Fruit fly (Drosophila melanogaster) whole organism, pupa: ENCODE data around the gene CG43153.

Experiments
- CG14655 ChIP-seq: fragments of 200-800 bp; sonication (Bioruptor generic); optimal IDR thresholded peaks from 3 replicates; lab custom pipeline; 2017; ENCODE audit warnings: mild to moderate bottlenecking, missing biosample characterization, missing genetic modification reagents, missing genetic modification characterization
- CG15710 ChIP-seq: fragments of 200-800 bp; sonication (Bioruptor generic); optimal IDR thresholded peaks from 2 replicates; lab custom pipeline; 2018; ENCODE audit warnings: missing biosample characterization, mild to moderate bottlenecking, missing genetic modification characterization, moderate library complexity
- CG17806 ChIP-seq: fragments of 200-800 bp; sonication (Bioruptor generic); optimal IDR thresholded peaks from 2 replicates; lab custom pipeline; 2018; ENCODE audit warnings: missing biosample characterization, mild to moderate bottlenecking, missing genetic modification characterization, moderate library complexity
- CG32121 ChIP-seq: fragments of 200-800 bp; sonication (Bioruptor generic); IDR thresholded peaks from 2 replicates; pipeline ENCODE4 v1.3.6; 2022; ENCODE audit warnings: missing biosample characterization, missing genetic modification characterization

DNA sequence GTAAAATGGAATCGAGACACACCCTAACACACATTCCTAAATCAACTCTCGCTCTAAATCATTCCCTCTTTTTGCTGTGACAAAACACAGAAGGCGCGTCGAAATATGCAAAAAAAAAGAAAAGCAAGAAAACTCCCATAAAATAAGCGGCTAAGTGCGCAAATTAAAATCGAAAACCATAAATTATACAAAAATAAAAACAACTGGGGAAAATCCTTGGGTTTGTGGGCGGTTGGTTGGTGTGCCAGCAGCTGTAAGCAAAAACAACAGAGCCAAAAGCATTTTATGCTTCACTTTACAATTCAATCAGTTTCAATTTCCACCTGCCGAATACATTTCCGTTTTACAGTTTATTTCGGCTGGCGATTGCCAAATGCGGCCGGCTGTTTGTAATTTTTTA, 13.3 kb upstream of the CG43153 start, which contains the start of gene CG43438:
- no peak for TF ChIP-seq CG17806 (tag; lab: Kevin White, UChicago)
- TF ChIP-seq CG15710 (tag; lab: Kevin White, UChicago): no peak
- TF ChIP-seq CG32121 (GFP tag; lab: Robert Waterston, UW): no peak
- TF ChIP-seq CG14655 (GFP tag; lab: Kevin White, UChicago): no peak
